Worm (Caenorhabditis elegans): Measurements from ENCODE around the gene C07A12.18.

DNA sequence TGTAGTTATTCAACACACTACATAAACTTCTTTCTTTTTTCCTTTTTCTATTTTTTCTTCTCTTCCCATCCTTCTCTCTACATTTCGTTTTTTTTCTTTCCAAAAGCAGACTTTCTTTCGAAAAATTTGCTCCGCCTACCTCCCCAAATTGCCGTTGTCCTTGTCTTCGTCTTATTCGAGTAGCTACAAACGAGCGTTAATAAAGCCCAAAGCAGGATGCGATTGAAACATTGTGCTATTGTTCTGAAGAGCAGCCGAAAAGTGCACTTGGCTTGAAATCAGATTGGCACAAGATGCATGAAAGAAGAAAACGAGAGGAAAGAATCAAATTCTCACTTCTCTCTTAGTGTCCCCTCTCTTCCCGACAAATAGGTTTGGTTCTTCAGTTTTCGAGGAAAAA is 25.2 kb upstream of the C07A12.18 start:
- TF ChIP-seq alr-1 (tag; optimal IDR thresholded peaks at IDR 0.05) (no peak), ceh-16 (tag; optimal IDR thresholded peaks at IDR 0.05) (no peak), nhr-23 (tag; optimal IDR thresholded peaks at IDR 0.05) (no peak), egl-27 (tag; optimal IDR thresholded peaks at IDR 0.05) (no peak), zag-1 (tag; optimal IDR thresholded peaks at IDR 0.05) (no peak), snpc-4 (tag; optimal IDR thresholded peaks at IDR 0.05) (no peak), nhr-21 (tag; optimal IDR thresholded peaks at IDR 0.05) (no peak)
